Worm (Caenorhabditis elegans) whole organism, L1 larva: ENCODE data around the gene tank-1.

ENCODE experiments used
- ama-1 ChIP-seq: fragments of 150-350 bp; optimal IDR thresholded peaks from 2 replicates; lab custom pipeline; 2014
- ces-1 ChIP-seq: fragments of 150-350 bp; optimal IDR thresholded peaks from 2 replicates; lab custom pipeline; 2014; ENCODE audit warnings: missing biosample characterization, missing genetic modification reagents, missing genetic modification characterization
- lin-39 ChIP-seq: fragments of 150-350 bp; optimal IDR thresholded peaks from 2 replicates; lab custom pipeline; 2014; ENCODE audit warnings: missing biosample characterization, missing genetic modification reagents, missing genetic modification characterization

- TF ChIP-seq ces-1 (GFP tag; lab: Kevin White, UChicago): no peak
- TF ChIP-seq ama-1 (lab: Kevin White, UChicago): no peak
- no peak for TF ChIP-seq lin-39
These were observed 40.6 kb upstream of the tank-1 start for ce11 chrV:1326067-1326466.
